Worm (Caenorhabditis elegans): ENCODE results near the gene atg-18.

Gene atg-18

ce11 chrV:8631277-8631765 is at the start of gene atg-18:
atg-18 (minus strand) TSS chrV:8631327.
- no peak for TF ChIP-seq unc-62 (GFP tag; optimal IDR thresholded peaks at IDR 0.05)

ce11 chrV:8677193-8677592 is 46.1 kb upstream of the atg-18 start, which contains the start of gene ZC190.6:
ZC190.6 (minus strand) TSS chrV:8677293.
- TF ChIP-seq unc-62 (GFP tag; optimal IDR thresholded peaks at IDR 0.05) = no peak

ce11 chrV:8673498-8673897 is 42.4 kb upstream of the atg-18 start, which contains the start of gene ZC190.5:
ZC190.5 (minus strand) TSS chrV:8673598.
- TF ChIP-seq unc-62 (GFP tag; optimal IDR thresholded peaks at IDR 0.05) = no peak

ce11 chrV:8671568-8672123 is 40.5 kb upstream of the atg-18 start:
- TF ChIP-seq unc-62 (GFP tag; optimal IDR thresholded peaks at IDR 0.05) = no peak

- TF ChIP-seq unc-62 (GFP tag; optimal IDR thresholded peaks at IDR 0.05) = no peak
These were observed 39.6 kb upstream of the atg-18 start for ce11 chrV:8670759-8671158.

- no peak for TF ChIP-seq unc-62 (GFP tag; optimal IDR thresholded peaks at IDR 0.05)
These were observed 37.1 kb upstream of the atg-18 start for ce11 chrV:8668224-8668623.

- TF ChIP-seq unc-62 (GFP tag; optimal IDR thresholded peaks at IDR 0.05) = no peak
These were observed 36.3 kb upstream of the atg-18 start for ce11 chrV:8667230-8668021.

- TF ChIP-seq unc-62 (GFP tag; optimal IDR thresholded peaks at IDR 0.05) = no peak
These were observed 34.6 kb upstream of the atg-18 start, which contains the start of gene ZC190.4 for ce11 chrV:8665765-8666164. ZC190.4 (plus strand) TSS chrV:8666065.

- no peak for TF ChIP-seq unc-62 (GFP tag; optimal IDR thresholded peaks at IDR 0.05)
These were observed 31.9 kb upstream of the atg-18 start for ce11 chrV:8663023-8663422.

ce11 chrV:8662056-8663006 is 31.2 kb upstream of the atg-18 start:
- TF ChIP-seq unc-62 (GFP tag; optimal IDR thresholded peaks at IDR 0.05) = no peak

ce11 chrV:8661241-8661954 is 30.3 kb upstream of the atg-18 start:
- TF ChIP-seq unc-62 (GFP tag; optimal IDR thresholded peaks at IDR 0.05) = no peak

ce11 chrV:8660475-8660874 is 29.3 kb upstream of the atg-18 start:
- TF ChIP-seq unc-62 (GFP tag; optimal IDR thresholded peaks at IDR 0.05) = no peak

- no peak for TF ChIP-seq unc-62 (GFP tag; optimal IDR thresholded peaks at IDR 0.05)
These were observed 27.6 kb upstream of the atg-18 start for ce11 chrV:8658577-8659362.

- no peak for TF ChIP-seq unc-62 (GFP tag; optimal IDR thresholded peaks at IDR 0.05)
These were observed 26.8 kb upstream of the atg-18 start for ce11 chrV:8657911-8658310.

All from whole organism, dauer.